Worm (Caenorhabditis elegans) whole organism, late embryonic: ENCODE data around the gene K08C7.6.

Experiments
- C08G9.2 ChIP-seq: sonication (generic microtip); optimal IDR thresholded peaks from 2 replicates; lab custom pipeline; 2016; ENCODE audit warnings: mild to moderate bottlenecking, missing genetic modification characterization, moderate library complexity, missing compliant biosample characterization
- C38D4.7 ChIP-seq: fragments of 200-800 bp; sonication (Bioruptor generic); optimal IDR thresholded peaks from 2 replicates; lab custom pipeline; 2018; ENCODE audit warnings: mild to moderate bottlenecking, missing genetic modification characterization, moderate library complexity, missing compliant biosample characterization
- F13H6.1 ChIP-seq: sonication (generic microtip); optimal IDR thresholded peaks from 2 replicates; lab custom pipeline; 2016; ENCODE audit warnings: missing genetic modification characterization, missing compliant biosample characterization
- K02D7.2 ChIP-seq: sonication (generic microtip); optimal IDR thresholded peaks from 2 replicates; lab custom pipeline; 2017; ENCODE audit warnings: mild to moderate bottlenecking, missing genetic modification characterization, missing compliant biosample characterization
- K09A11.1 ChIP-seq: sonication (generic microtip); optimal IDR thresholded peaks from 2 replicates; lab custom pipeline; 2017; ENCODE audit warnings: antibody characterized with exemption, mild to moderate bottlenecking, missing genetic modification characterization, missing compliant biosample characterization; ENCODE audit not compliant: insufficient read depth
- ama-1 ChIP-seq: fragments of 150-350 bp; optimal IDR thresholded peaks from 2 replicates; lab custom pipeline; 2014
- ceh-14 ChIP-seq: sonication (generic microtip); optimal IDR thresholded peaks from 2 replicates; lab custom pipeline; 2016; ENCODE audit warnings: missing genotype, missing genetic modification characterization, missing compliant biosample characterization
- ceh-18 ChIP-seq: sonication (generic microtip); optimal IDR thresholded peaks from 2 replicates; lab custom pipeline; 2016; ENCODE audit warnings: missing genetic modification characterization, missing compliant biosample characterization
- ceh-2 ChIP-seq: sonication (generic microtip); optimal IDR thresholded peaks from 2 replicates; lab custom pipeline; 2016; ENCODE audit warnings: missing genotype, missing genetic modification characterization, missing compliant biosample characterization
- ceh-22 ChIP-seq: sonication (generic microtip); optimal IDR thresholded peaks from 2 replicates; lab custom pipeline; 2017; ENCODE audit warnings: missing biosample characterization, missing genetic modification characterization
- ceh-30 ChIP-seq: fragments of 150-350 bp; optimal IDR thresholded peaks from 2 replicates; lab custom pipeline; 2014; ENCODE audit warnings: missing biosample characterization, missing genetic modification characterization
- ceh-31 ChIP-seq: sonication (generic microtip); optimal IDR thresholded peaks from 2 replicates; lab custom pipeline; 2016; ENCODE audit warnings: missing genetic modification characterization, missing compliant biosample characterization
- ceh-34 ChIP-seq: sonication (generic microtip); optimal IDR thresholded peaks from 2 replicates; lab custom pipeline; 2016; ENCODE audit warnings: mild to moderate bottlenecking, missing genetic modification characterization, missing compliant biosample characterization
- ceh-6 ChIP-seq: fragments of 200-800 bp; sonication (Bioruptor generic); optimal IDR thresholded peaks from 2 replicates; lab custom pipeline; 2018; ENCODE audit warnings: mild to moderate bottlenecking, missing genetic modification characterization, missing compliant biosample characterization
- che-1 ChIP-seq: sonication (generic microtip); optimal IDR thresholded peaks from 2 replicates; lab custom pipeline; 2016; ENCODE audit warnings: mild to moderate bottlenecking, missing genetic modification characterization, missing compliant biosample characterization
- hlh-13 ChIP-seq: fragments of 200-800 bp; sonication (Bioruptor generic); optimal IDR thresholded peaks from 2 replicates; lab custom pipeline; 2018; ENCODE audit warnings: mild to moderate bottlenecking, missing genetic modification characterization, missing compliant biosample characterization
- hlh-30 ChIP-seq: sonication (generic microtip); optimal IDR thresholded peaks from 2 replicates; lab custom pipeline; 2017; ENCODE audit warnings: antibody characterized with exemption, missing genetic modification characterization, missing compliant biosample characterization; ENCODE audit not compliant: insufficient read depth
- hlh-6 ChIP-seq: sonication (generic microtip); optimal IDR thresholded peaks from 2 replicates; lab custom pipeline; 2016; ENCODE audit warnings: missing genotype, missing genetic modification characterization, missing compliant biosample characterization
- hlh-8 ChIP-seq: sonication (generic microtip); optimal IDR thresholded peaks from 2 replicates; lab custom pipeline; 2016; ENCODE audit warnings: missing genotype, missing genetic modification characterization, missing compliant biosample characterization
- lim-6 ChIP-seq: sonication (generic microtip); optimal IDR thresholded peaks from 2 replicates; lab custom pipeline; 2016; ENCODE audit warnings: missing genetic modification characterization, missing compliant biosample characterization
- nhr-232 ChIP-seq: sonication (generic microtip); optimal IDR thresholded peaks from 2 replicates; lab custom pipeline; 2016; ENCODE audit warnings: missing genetic modification characterization, missing compliant biosample characterization
- odd-2 ChIP-seq: sonication (generic microtip); optimal IDR thresholded peaks from 2 replicates; lab custom pipeline; 2017; ENCODE audit warnings: antibody characterized with exemption, mild to moderate bottlenecking, missing genetic modification characterization, missing compliant biosample characterization
- pag-3 ChIP-seq: sonication (generic microtip); optimal IDR thresholded peaks from 2 replicates; lab custom pipeline; 2016; ENCODE audit warnings: missing compliant biosample characterization, missing genetic modification characterization, borderline replicate concordance
- pax-1 ChIP-seq: fragments of 150-350 bp; optimal IDR thresholded peaks from 2 replicates; lab custom pipeline; 2014; ENCODE audit warnings: missing biosample characterization, missing genetic modification characterization
- pha-4 ChIP-seq: fragments of 150-350 bp; optimal IDR thresholded peaks from 2 replicates; lab custom pipeline; 2018; ENCODE audit warnings: missing biosample characterization, missing genetic modification reagents, missing genetic modification characterization
- ref-2 ChIP-seq: sonication (generic microtip); optimal IDR thresholded peaks from 2 replicates; lab custom pipeline; 2016; ENCODE audit warnings: missing genetic modification characterization, missing compliant biosample characterization
- sox-2 ChIP-seq: fragments of 200-800 bp; sonication (Bioruptor generic); IDR thresholded peaks from 2 replicates; pipeline ENCODE4 v1.3.6; 2022; ENCODE audit warnings: missing genetic modification reagents, missing genetic modification characterization, missing compliant biosample characterization
- syd-9 ChIP-seq: sonication (generic microtip); optimal IDR thresholded peaks from 2 replicates; lab custom pipeline; 2016; ENCODE audit warnings: mild to moderate bottlenecking, missing genetic modification characterization, moderate library complexity, missing compliant biosample characterization
- tbx-2 ChIP-seq: sonication (generic microtip); optimal IDR thresholded peaks from 2 replicates; lab custom pipeline; 2016; ENCODE audit warnings: missing genetic modification characterization, missing compliant biosample characterization
- unc-3 ChIP-seq, 2 experiments: fragments of 200-800 bp in 1 of 2; sonication (Bioruptor generic) in 1 of 2; sonication (generic microtip) in 1 of 2; conservative IDR thresholded peaks in 1 of 2; optimal IDR thresholded peaks in 1 of 2; 2 replicates each; pipeline versions ENCODE4 v1.3.6 to Lab custom; 2016 to 2022; ENCODE audit warnings: missing compliant biosample characterization in 2 of 2, missing genetic modification characterization in 2 of 2, missing genetic modification reagents in 1 of 2
- unc-42 ChIP-seq: sonication (generic microtip); optimal IDR thresholded peaks from 2 replicates; lab custom pipeline; 2016; ENCODE audit warnings: missing genotype, missing genetic modification characterization, missing compliant biosample characterization
- unc-55 ChIP-seq: sonication (generic microtip); optimal IDR thresholded peaks from 2 replicates; lab custom pipeline; 2017; ENCODE audit warnings: missing biosample characterization, missing genetic modification reagents, missing genetic modification characterization
- ztf-16 ChIP-seq: sonication (generic microtip); optimal IDR thresholded peaks from 2 replicates; lab custom pipeline; 2017; ENCODE audit warnings: missing genetic modification characterization, missing compliant biosample characterization

Gene K08C7.6

DNA sequence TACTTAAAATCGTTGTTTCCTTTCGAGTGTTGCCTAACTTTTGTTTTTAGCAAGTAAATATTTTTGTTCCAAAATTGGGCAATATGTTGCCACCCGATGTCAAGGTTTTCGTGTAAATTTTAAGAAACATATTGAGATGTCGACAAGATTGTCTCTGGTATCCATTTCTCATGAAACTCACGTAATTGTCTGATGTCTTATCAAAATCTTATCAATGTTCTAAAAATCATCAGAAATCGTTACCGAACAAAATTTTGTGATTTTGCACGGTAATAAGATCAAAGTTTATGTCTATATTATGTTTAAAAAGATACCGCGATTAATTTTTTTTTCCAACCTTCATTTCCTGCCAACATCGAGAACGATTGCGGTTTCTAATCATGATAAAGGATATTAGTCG is 13.3 kb upstream of the K08C7.6 start:
- TF ChIP-seq pha-4 (tag; lab: Kevin White, UChicago) (no peak), ceh-22 (tag; lab: Kevin White, UChicago) (no peak), ceh-31 (tag; lab: Kevin White, UChicago) (no peak), che-1 (no peak), hlh-6 (tag; lab: Kevin White, UChicago) (no peak), lim-6 (tag; lab: Kevin White, UChicago) (no peak)
- TF ChIP-seq, all 69 proteins: peak for 0

- TF ChIP-seq ceh-18 = no peak
- TF ChIP-seq tbx-2 (tag; lab: Kevin White, UChicago) = no peak
- TF ChIP-seq pax-1 (tag; lab: Kevin White, UChicago) = no peak
Observed at ce11 chrIV:10698486-10698885, 12.8 kb upstream of the K08C7.6 start.

- TF ChIP-seq unc-55 (peak; percentile 23), ceh-34 (tag; lab: Kevin White, UChicago) (no peak), syd-9 (no peak), ref-2 (tag; lab: Kevin White, UChicago) (no peak), ceh-2 (tag; lab: Kevin White, UChicago) (no peak), ceh-18 (peak; percentile 28), ceh-6 (GFP tag; lab: Kevin White, UChicago) (no peak), C38D4.7 (GFP tag; lab: Kevin White, UChicago) (no peak), sox-2 (GFP tag; lab: Robert Waterston, UW) (no peak), hlh-30 (peak; percentile 79), F13H6.1 (no peak), ama-1 (lab: Kevin White, UChicago) (no peak), ceh-31 (tag; lab: Kevin White, UChicago) (no peak), hlh-8 (tag; lab: Kevin White, UChicago) (no peak), K09A11.1 (tag; lab: Kevin White, UChicago) (no peak)
Observed at ce11 chrIV:10697022-10697979, 11.6 kb upstream of the K08C7.6 start, which contains the start of gene allo-1. allo-1 (minus strand) TSS chrIV:10697072.

ce11 chrIV:10695203-10695602 is 9.5 kb upstream of the K08C7.6 start, which contains the start of gene R102.4:
R102.4 (minus strand) TSS chrIV:10695303.
- TF ChIP-seq ztf-16 (tag; lab: Kevin White, UChicago) = no peak
- TF ChIP-seq unc-42 (tag; lab: Kevin White, UChicago) = no peak
- no peak for TF ChIP-seq unc-3 (GFP tag; conservative IDR thresholded peaks at IDR 0.05; lab: Robert Waterston, UW)
- no peak for TF ChIP-seq unc-3 (tag; optimal IDR thresholded peaks at IDR 0.05; lab: Kevin White, UChicago)
- no peak for TF ChIP-seq unc-55
- TF ChIP-seq C08G9.2 (tag; lab: Kevin White, UChicago) = no peak
- no peak for TF ChIP-seq odd-2 (tag; lab: Kevin White, UChicago)
- no peak for TF ChIP-seq ceh-30 (tag; lab: Kevin White, UChicago)
- no peak for TF ChIP-seq ceh-31 (tag; lab: Kevin White, UChicago)
- no peak for TF ChIP-seq ceh-14 (tag; lab: Kevin White, UChicago)
- TF ChIP-seq hlh-13 (GFP tag; lab: Kevin White, UChicago) = no peak

DNA sequence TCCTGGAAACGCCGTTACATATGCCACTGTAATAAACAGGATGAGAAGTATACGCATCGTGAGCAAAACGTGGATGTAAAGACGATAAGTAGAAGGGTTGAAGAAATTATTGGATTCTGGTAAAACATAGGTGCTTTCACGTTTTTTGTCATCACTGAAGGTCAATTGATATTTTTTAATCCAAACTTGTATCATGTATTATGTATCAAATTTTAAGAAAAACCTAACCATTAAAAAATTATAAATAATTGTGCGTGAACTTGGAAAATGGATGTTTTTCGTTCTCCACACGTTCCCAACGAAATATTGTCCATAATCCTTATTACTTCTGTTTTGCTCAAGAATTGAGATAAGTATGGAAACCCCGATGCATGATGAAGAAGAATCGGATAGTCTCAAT is 4.5 kb upstream of the K08C7.6 start, which contains the start of gene R102.8:
Gene R102.8, minus strand, starts transcription at position 101 of the 400 bp plus-strand sequence.
- TF ChIP-seq pag-3 (tag; lab: Kevin White, UChicago) (no peak), nhr-232 (tag; lab: Kevin White, UChicago) (no peak), K02D7.2 (tag; lab: Kevin White, UChicago) (no peak)
